Worm (Caenorhabditis elegans) whole organism, L2 larva: ENCODE measurements around the gene F28C10.3.

Experiments used
- R02D3.7 ChIP-seq: fragments of 150-350 bp; optimal IDR thresholded peaks from 2 replicates; lab custom pipeline; 2014; ENCODE audit warnings: missing biosample characterization, missing genetic modification characterization
- aly-2 ChIP-seq: fragments of 150-350 bp; optimal IDR thresholded peaks from 2 replicates; lab custom pipeline; 2014; ENCODE audit warnings: missing biosample characterization, missing genetic modification characterization
- ceh-82 ChIP-seq: fragments of 150-350 bp; optimal IDR thresholded peaks from 2 replicates; lab custom pipeline; 2014; ENCODE audit warnings: missing biosample characterization, missing genetic modification characterization
- nhr-12 ChIP-seq: fragments of 150-350 bp; optimal IDR thresholded peaks from 2 replicates; lab custom pipeline; 2014; ENCODE audit warnings: missing biosample characterization, missing genetic modification characterization
- nhr-129 ChIP-seq: fragments of 150-350 bp; optimal IDR thresholded peaks from 2 replicates; lab custom pipeline; 2014; ENCODE audit warnings: missing biosample characterization, missing genetic modification characterization
- zag-1 ChIP-seq: fragments of 150-350 bp; optimal IDR thresholded peaks from 2 replicates; lab custom pipeline; 2014; ENCODE audit warnings: missing biosample characterization, missing genetic modification characterization
- ztf-1 ChIP-seq: fragments of 200-800 bp; sonication (Bioruptor generic); conservative IDR thresholded peaks from 2 replicates; pipeline ENCODE4 v1.3.6; 2022; ENCODE audit warnings: missing genetic modification characterization, missing compliant biosample characterization

- TF ChIP-seq ztf-1 (GFP tag; lab: Robert Waterston, UW) (no peak), nhr-12 (tag; lab: Kevin White, UChicago) (no peak), ceh-82 (tag; lab: Kevin White, UChicago) (no peak), aly-2 (no peak), R02D3.7 (tag; lab: Kevin White, UChicago) (no peak), zag-1 (no peak), nhr-129 (tag; lab: Kevin White, UChicago) (no peak)
Measured at ce11 chrX:538083-538482, 2.5 kb upstream of the F28C10.3 start.
